Worm (Caenorhabditis elegans): ENCODE data around the gene E04D5.5.

ce11 chrII:10445738-10446137 is 34.6 kb downstream of the E04D5.5 start:
- TF ChIP-seq ztf-23 (GFP tag; IDR thresholded peaks at IDR 0.05) (no peak), T22C8.4 (GFP tag; IDR thresholded peaks at IDR 0.05) (no peak), tab-1 (GFP tag; IDR thresholded peaks at IDR 0.05) (no peak), cog-1 (tag; optimal IDR thresholded peaks at IDR 0.05) (no peak), klf-2 (GFP tag; conservative IDR thresholded peaks at IDR 0.05) (no peak), flt-1 (GFP tag; IDR thresholded peaks at IDR 0.05) (no peak)
